Worm (Caenorhabditis elegans) whole organism, young adult: ENCODE measurements around the gene mrpl-37.

Source experiments
- F37B4.10 ChIP-seq: fragments of 200-800 bp; sonication (Bioruptor generic); IDR thresholded peaks from 2 replicates; pipeline ENCODE4 v1.3.6; 2022; ENCODE audit warnings: missing genetic modification characterization, missing compliant biosample characterization
- T07F8.4 ChIP-seq: sonication (generic microtip); optimal IDR thresholded peaks from 2 replicates; lab custom pipeline; 2016; ENCODE audit warnings: mild to moderate bottlenecking, missing genetic modification characterization, moderate library complexity, missing compliant biosample characterization
- Y56A3A.18 ChIP-seq: fragments of 200-800 bp; sonication (Bioruptor generic); IDR thresholded peaks from 2 replicates; pipeline ENCODE4 v1.3.6; 2022; ENCODE audit warnings: missing genetic modification reagents, missing genetic modification characterization, missing compliant biosample characterization
- akir-1 ChIP-seq: fragments of 200-800 bp; sonication (Bioruptor generic); optimal IDR thresholded peaks from 2 replicates; lab custom pipeline; 2018; ENCODE audit warnings: mild to moderate bottlenecking, missing genetic modification characterization, moderate library complexity, missing compliant biosample characterization
- athp-1 ChIP-seq: sonication (generic microtip); optimal IDR thresholded peaks from 2 replicates; lab custom pipeline; 2017; ENCODE audit warnings: mild to moderate bottlenecking, missing genetic modification characterization, missing compliant biosample characterization
- cebp-2 ChIP-seq: fragments of 200-800 bp; sonication (Bioruptor generic); IDR thresholded peaks from 2 replicates; pipeline ENCODE4 v1.3.6; 2022; ENCODE audit warnings: missing genetic modification characterization, missing compliant biosample characterization
- ceh-100 ChIP-seq: fragments of 200-800 bp; sonication (Bioruptor generic); IDR thresholded peaks from 2 replicates; pipeline ENCODE4 v1.3.6; 2022; ENCODE audit warnings: missing genetic modification reagents, missing genetic modification characterization, missing compliant biosample characterization
- ceh-79 ChIP-seq: sonication (generic microtip); optimal IDR thresholded peaks from 2 replicates; lab custom pipeline; 2017; ENCODE audit warnings: mild to moderate bottlenecking, missing genetic modification characterization, missing compliant biosample characterization
- dpff-1 ChIP-seq: sonication (generic microtip); optimal IDR thresholded peaks from 2 replicates; lab custom pipeline; 2017; ENCODE audit warnings: mild to moderate bottlenecking, missing genetic modification characterization, missing compliant biosample characterization
- efl-1 ChIP-seq: fragments of 150-350 bp; optimal IDR thresholded peaks from 2 replicates; lab custom pipeline; 2014; ENCODE audit warnings: missing biosample characterization, missing genetic modification reagents, missing genetic modification characterization
- egl-18 ChIP-seq: fragments of 200-800 bp; sonication (Bioruptor generic); IDR thresholded peaks from 2 replicates; pipeline ENCODE4 v1.3.6; 2022; ENCODE audit warnings: missing genetic modification reagents, missing genetic modification characterization, missing compliant biosample characterization
- egl-44 ChIP-seq: fragments of 200-800 bp; sonication (Bioruptor generic); IDR thresholded peaks from 2 replicates; pipeline ENCODE4 v1.3.6; 2022; ENCODE audit warnings: missing genetic modification reagents, missing genetic modification characterization, missing compliant biosample characterization
- ets-4 ChIP-seq: fragments of 200-800 bp; sonication (Bioruptor generic); optimal IDR thresholded peaks from 2 replicates; lab custom pipeline; 2018; ENCODE audit warnings: mild to moderate bottlenecking, missing genetic modification characterization, missing compliant biosample characterization
- hmg-1.2 ChIP-seq: fragments of 200-800 bp; sonication (Bioruptor generic); IDR thresholded peaks from 2 replicates; pipeline ENCODE4 v1.3.6; 2022; ENCODE audit warnings: missing genetic modification reagents, missing genetic modification characterization, missing compliant biosample characterization
- let-526 ChIP-seq: fragments of 200-800 bp; sonication (Bioruptor generic); IDR thresholded peaks from 2 replicates; pipeline ENCODE4 v1.3.6; 2022; ENCODE audit warnings: missing genetic modification reagents, missing genetic modification characterization, missing compliant biosample characterization
- let-607 ChIP-seq, 2 experiments: fragments of 200-800 bp in 1 of 2; sonication (Bioruptor generic) in 1 of 2; sonication (generic microtip) in 1 of 2; optimal IDR thresholded peaks; 2 replicates each; lab custom pipeline; 2016 to 2018; ENCODE audit warnings: mild to moderate bottlenecking in 2 of 2, missing compliant biosample characterization in 2 of 2, missing genetic modification characterization in 2 of 2, moderate library complexity in 2 of 2, missing genotype in 1 of 2
- lin-26 ChIP-seq: fragments of 200-800 bp; sonication (Bioruptor generic); IDR thresholded peaks from 2 replicates; pipeline ENCODE4 v1.3.6; 2022; ENCODE audit warnings: missing genetic modification reagents, missing genetic modification characterization, missing compliant biosample characterization
- lin-35 ChIP-seq, 3 experiments: fragments of 150-350 bp in 2 of 3; sonication (generic microtip) in 1 of 3; optimal IDR thresholded peaks; 2 replicates each; lab custom pipeline; 2014 to 2018; ENCODE audit warnings: missing biosample characterization in 3 of 3, missing genetic modification characterization in 3 of 3, missing genetic modification reagents in 3 of 3
- lin-54 ChIP-seq: fragments of 200-800 bp; sonication (Bioruptor generic); optimal IDR thresholded peaks from 2 replicates; lab custom pipeline; 2018; ENCODE audit warnings: mild to moderate bottlenecking, missing genetic modification characterization, missing compliant biosample characterization
- lsl-1 ChIP-seq: fragments of 200-800 bp; sonication (Bioruptor generic); optimal IDR thresholded peaks from 2 replicates; lab custom pipeline; 2018; ENCODE audit warnings: mild to moderate bottlenecking, missing genetic modification characterization, moderate library complexity, missing compliant biosample characterization
- madf-3 ChIP-seq: fragments of 200-800 bp; sonication (Bioruptor generic); IDR thresholded peaks from 2 replicates; pipeline ENCODE4 v1.3.6; 2022; ENCODE audit warnings: missing genetic modification reagents, missing genetic modification characterization, missing compliant biosample characterization
- madf-8 ChIP-seq: fragments of 200-800 bp; sonication (Bioruptor generic); conservative IDR thresholded peaks from 2 replicates; pipeline ENCODE4 v1.3.6; 2022; ENCODE audit warnings: missing genetic modification reagents, missing genetic modification characterization, missing compliant biosample characterization
- mcd-1 ChIP-seq: fragments of 200-800 bp; sonication (Bioruptor generic); IDR thresholded peaks from 2 replicates; pipeline ENCODE4 v1.3.6; 2022; ENCODE audit warnings: missing genetic modification reagents, missing genetic modification characterization, missing compliant biosample characterization
- mel-28 ChIP-seq: sonication (generic microtip); optimal IDR thresholded peaks from 2 replicates; lab custom pipeline; 2016; ENCODE audit warnings: borderline replicate concordance, mild to moderate bottlenecking, missing genetic modification characterization, missing compliant biosample characterization
- nfya-2 ChIP-seq: fragments of 200-800 bp; sonication (Bioruptor generic); IDR thresholded peaks from 2 replicates; pipeline ENCODE4 v1.3.6; 2022; ENCODE audit warnings: missing genetic modification reagents, missing genetic modification characterization, missing compliant biosample characterization
- nhr-120 ChIP-seq: fragments of 200-800 bp; sonication (Bioruptor generic); IDR thresholded peaks from 2 replicates; pipeline ENCODE4 v1.3.6; 2022; ENCODE audit warnings: missing genetic modification characterization, missing compliant biosample characterization
- nhr-27 ChIP-seq: fragments of 200-800 bp; sonication (Bioruptor generic); optimal IDR thresholded peaks from 2 replicates; lab custom pipeline; 2018; ENCODE audit warnings: mild to moderate bottlenecking, missing genetic modification characterization, moderate library complexity, missing compliant biosample characterization
- nhr-80 ChIP-seq: sonication (generic microtip); optimal IDR thresholded peaks from 2 replicates; lab custom pipeline; 2016; ENCODE audit warnings: missing genetic modification characterization, missing compliant biosample characterization
- nhr-90 ChIP-seq: sonication (generic microtip); optimal IDR thresholded peaks from 2 replicates; lab custom pipeline; 2016; ENCODE audit warnings: missing genotype, mild to moderate bottlenecking, missing genetic modification characterization, missing compliant biosample characterization
- pha-4 ChIP-seq: fragments of 150-350 bp; sonication (generic microtip); optimal IDR thresholded peaks from 2 replicates; lab custom pipeline; 2014; ENCODE audit warnings: missing biosample characterization, missing genetic modification reagents, missing genetic modification characterization
- rcor-1 ChIP-seq: fragments of 200-800 bp; sonication (Bioruptor generic); IDR thresholded peaks from 2 replicates; pipeline ENCODE4 v1.3.6; 2022; ENCODE audit warnings: missing genetic modification reagents, missing genetic modification characterization, missing compliant biosample characterization
- rec-8 ChIP-seq, 2 experiments: sonication (generic microtip); optimal IDR thresholded peaks; 2 replicates each; lab custom pipeline; 2016; ENCODE audit warnings: mild to moderate bottlenecking in 2 of 2, missing genetic modification characterization in 2 of 2, missing genetic modification reagents in 2 of 2, missing genotype in 2 of 2, missing biosample characterization in 1 of 2, missing compliant biosample characterization in 1 of 2, moderate library complexity in 1 of 2
- repo-1 ChIP-seq: sonication (generic microtip); optimal IDR thresholded peaks from 2 replicates; lab custom pipeline; 2017; ENCODE audit warnings: mild to moderate bottlenecking, missing genetic modification characterization, missing compliant biosample characterization
- rpc-1 ChIP-seq, 2 experiments: fragments of 150-350 bp in 1 of 2; sonication (generic microtip) in 1 of 2; optimal IDR thresholded peaks; 2 replicates each; lab custom pipeline; 2014 to 2018; ENCODE audit warnings: missing biosample characterization in 1 of 2, missing genetic modification characterization in 1 of 2, missing genetic modification reagents in 1 of 2, missing genotype in 1 of 2
- sea-2 ChIP-seq: fragments of 200-800 bp; sonication (Bioruptor generic); IDR thresholded peaks from 2 replicates; pipeline ENCODE4 v1.3.6; 2022; ENCODE audit warnings: missing genetic modification characterization, missing compliant biosample characterization
- snpc-3.4 ChIP-seq: sonication (generic microtip); optimal IDR thresholded peaks from 2 replicates; lab custom pipeline; 2017; ENCODE audit warnings: missing genetic modification characterization, mild to moderate bottlenecking, missing compliant biosample characterization, antibody characterized with exemption, moderate library complexity, missing genotype, missing genetic modification reagents
- somi-1 ChIP-seq: fragments of 200-800 bp; sonication (Bioruptor generic); optimal IDR thresholded peaks from 2 replicates; lab custom pipeline; 2018; ENCODE audit warnings: mild to moderate bottlenecking, missing genetic modification characterization, missing compliant biosample characterization
- sptf-2 ChIP-seq: fragments of 200-800 bp; sonication (Bioruptor generic); optimal IDR thresholded peaks from 2 replicates; lab custom pipeline; 2018; ENCODE audit warnings: mild to moderate bottlenecking, missing genetic modification characterization, missing compliant biosample characterization
- tbx-9 ChIP-seq: sonication (generic microtip); optimal IDR thresholded peaks from 2 replicates; lab custom pipeline; 2016; ENCODE audit warnings: borderline replicate concordance, missing genetic modification characterization, inconsistent platforms, missing compliant biosample characterization
- tlf-1 ChIP-seq: fragments of 200-800 bp; sonication (Bioruptor generic); optimal IDR thresholded peaks from 2 replicates; lab custom pipeline; 2018; ENCODE audit warnings: mild to moderate bottlenecking, missing genetic modification characterization, missing compliant biosample characterization
- unc-130 ChIP-seq: sonication (generic microtip); optimal IDR thresholded peaks from 2 replicates; lab custom pipeline; 2016; ENCODE audit warnings: missing genetic modification reagents, missing genetic modification characterization, missing compliant biosample characterization
- unc-62 ChIP-seq: fragments of 150-350 bp; optimal IDR thresholded peaks from 2 replicates; lab custom pipeline; 2014; ENCODE audit warnings: missing biosample characterization, missing genetic modification reagents, missing genetic modification characterization
- xnd-1 ChIP-seq: sonication (generic microtip); optimal IDR thresholded peaks from 2 replicates; lab custom pipeline; 2016; ENCODE audit warnings: missing genotype, missing genetic modification reagents, missing genetic modification characterization, missing compliant biosample characterization
- zfh-2 ChIP-seq: fragments of 200-800 bp; sonication (Bioruptor generic); conservative IDR thresholded peaks from 2 replicates; pipeline ENCODE4 v1.3.6; 2022; ENCODE audit warnings: missing genetic modification reagents, missing genetic modification characterization, missing compliant biosample characterization
- ztf-18 ChIP-seq: sonication (generic microtip); optimal IDR thresholded peaks from 2 replicates; lab custom pipeline; 2016; ENCODE audit warnings: missing genotype, mild to moderate bottlenecking, missing genetic modification characterization, missing compliant biosample characterization
- ztf-6 ChIP-seq: fragments of 200-800 bp; sonication (Bioruptor generic); IDR thresholded peaks from 2 replicates; pipeline ENCODE4 v1.3.6; 2022; ENCODE audit warnings: missing genetic modification reagents, missing genetic modification characterization, missing compliant biosample characterization

The mrpl-37 gene

DNA sequence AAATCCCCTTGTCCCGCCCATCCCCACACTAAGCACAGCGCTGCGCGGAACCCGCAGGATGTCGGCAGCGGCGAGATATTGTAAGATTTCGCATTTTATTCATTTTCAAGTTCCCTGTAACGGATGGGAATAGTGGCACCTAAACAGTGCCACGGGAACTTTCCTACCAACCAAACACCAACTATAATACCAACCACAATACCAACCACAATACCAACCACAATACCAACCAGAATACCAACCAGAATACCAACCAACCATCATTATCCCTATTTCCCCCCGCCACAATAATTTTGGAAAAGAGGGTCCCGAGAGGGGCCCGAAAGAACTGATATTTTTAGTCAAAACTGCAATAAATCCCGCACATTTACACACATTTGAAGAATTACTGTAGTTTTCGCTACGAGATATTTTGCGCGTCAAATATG lies 52.9 kb downstream of the mrpl-37 start (continued):
- TF ChIP-seq zfh-2 (GFP tag; lab: Robert Waterston, UW) (0 out of 2 replicates have a peak, but pooled peaks have one; percentile 12), tbx-9 (tag; lab: Kevin White, UChicago) (no peak), rcor-1 (GFP tag; lab: Robert Waterston, UW) (peak; percentile 78), rpc-1 (optimal IDR thresholded peaks at IDR 0.05; lab: Kevin White, UChicago) (no peak), rpc-1 (tag; optimal IDR thresholded peaks at IDR 0.05; lab: Kevin White, UChicago) (no peak), let-607 (tag; optimal IDR thresholded peaks at IDR 0.05; lab: Kevin White, UChicago) (no peak), madf-3 (GFP tag; lab: Robert Waterston, UW) (0 out of 2 replicates have a peak, but pooled peaks have one; percentile 66), tlf-1 (GFP tag; lab: Kevin White, UChicago) (no peak), mel-28 (tag; lab: Kevin White, UChicago) (no peak), ztf-6 (GFP tag; lab: Robert Waterston, UW) (no peak)

DNA sequence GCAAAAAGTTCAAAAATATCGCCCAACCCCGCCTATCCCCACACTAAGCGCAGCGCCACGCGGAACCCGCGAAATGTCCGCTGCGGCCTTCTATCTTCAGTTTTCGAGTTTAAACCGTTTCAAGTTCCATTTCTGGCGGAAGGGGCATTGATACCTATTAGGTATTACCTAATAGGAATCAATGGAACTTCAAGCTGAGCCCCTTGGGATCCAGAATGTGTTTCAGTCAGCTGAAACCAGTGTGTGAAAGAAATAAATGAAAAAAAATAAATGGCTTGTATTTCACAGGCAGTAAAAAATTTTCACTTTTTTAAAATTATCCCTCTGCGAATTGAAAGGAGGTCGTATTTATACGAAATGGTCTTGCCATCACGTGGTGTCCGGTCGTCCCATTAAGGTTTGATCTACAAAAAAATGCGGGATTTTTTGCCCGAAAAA lies 53.7 kb downstream of the mrpl-37 start:
- no peak for TF ChIP-seq Y56A3A.18 (GFP tag; lab: Robert Waterston, UW)
- no peak for TF ChIP-seq repo-1 (tag; lab: Kevin White, UChicago)
- TF ChIP-seq tbx-9 (tag; lab: Kevin White, UChicago): no peak
- TF ChIP-seq nhr-90 (tag; lab: Kevin White, UChicago): no peak
- TF ChIP-seq let-526 (GFP tag; lab: Robert Waterston, UW): no peak
- TF ChIP-seq lin-35 (GFP tag; optimal IDR thresholded peaks at IDR 0.05; lab: Kevin White, UChicago): peak in 1 of 3 experiments; percentile 29
- no peak for TF ChIP-seq F37B4.10
- TF ChIP-seq dpff-1: no peak
- TF ChIP-seq efl-1 (GFP tag; lab: Kevin White, UChicago): peak; percentile 63
- TF ChIP-seq snpc-3.4 (tag; lab: Kevin White, UChicago): peak; percentile 98
- TF ChIP-seq nhr-120: no peak
- peak; percentile 52 for TF ChIP-seq ceh-100 (GFP tag; lab: Robert Waterston, UW)
- TF ChIP-seq egl-44 (GFP tag; lab: Robert Waterston, UW): peak; percentile 52; the same call in 1 of the 2 replicates
- TF ChIP-seq mel-28 (tag; lab: Kevin White, UChicago): no peak
- TF ChIP-seq egl-18 (GFP tag; lab: Robert Waterston, UW): no peak
- TF ChIP-seq somi-1 (GFP tag; lab: Kevin White, UChicago): no peak
- TF ChIP-seq ceh-79 (tag; lab: Kevin White, UChicago): no peak
- TF ChIP-seq athp-1 (tag; lab: Kevin White, UChicago): peak; percentile 93
- TF ChIP-seq mcd-1: peak; percentile 62
- TF ChIP-seq madf-8 (GFP tag; lab: Robert Waterston, UW): peak; percentile 48
- TF ChIP-seq hmg-1.2 (GFP tag; lab: Robert Waterston, UW): peak; percentile 95
- peak; percentile 38 for TF ChIP-seq ztf-18 (tag; lab: Kevin White, UChicago)
- peak in 1 of 2 experiments; percentile 20 for TF ChIP-seq rec-8 (tag; optimal IDR thresholded peaks at IDR 0.05; lab: Kevin White, UChicago)
- peak; percentile 85 for TF ChIP-seq sptf-2
- TF ChIP-seq sea-2 (GFP tag; lab: Robert Waterston, UW): no peak
- peak; percentile 73 for TF ChIP-seq xnd-1 (tag; lab: Kevin White, UChicago)
- TF ChIP-seq ets-4: peak; percentile 28
- TF ChIP-seq rcor-1 (GFP tag; lab: Robert Waterston, UW): peak; percentile 81
- TF ChIP-seq lsl-1 (GFP tag; lab: Kevin White, UChicago): peak; percentile 81
- no peak for TF ChIP-seq cebp-2 (GFP tag; lab: Robert Waterston, UW)
- TF ChIP-seq nhr-27 (tag; lab: Kevin White, UChicago): no peak
- no peak for TF ChIP-seq T07F8.4 (tag; lab: Kevin White, UChicago)
- peak; percentile 94 for TF ChIP-seq lin-26 (GFP tag; lab: Robert Waterston, UW)
- TF ChIP-seq akir-1: no peak
- TF ChIP-seq pha-4 (tag; lab: Kevin White, UChicago): no peak
- TF ChIP-seq unc-130 (GFP tag; lab: Kevin White, UChicago): peak; percentile 78
- no peak for TF ChIP-seq nfya-2 (GFP tag; lab: Robert Waterston, UW)
- TF ChIP-seq lin-54: peak; percentile 76
- TF ChIP-seq unc-62: no peak
- TF ChIP-seq nhr-80 (tag; lab: Kevin White, UChicago): no peak
